Fruit fly (Drosophila melanogaster): Measurements from ENCODE around the gene S6kII.

dm6 chrX:22512071-22512470 is 17.7 kb upstream of the S6kII start:
- no peak for TF ChIP-seq EcR (GFP tag; optimal IDR thresholded peaks at IDR 0.05)
- TF ChIP-seq gl (tag; optimal IDR thresholded peaks at IDR 0.05), result no peak
- TF ChIP-seq CG32121 (GFP tag; IDR thresholded peaks at IDR 0.05), result no peak
- no peak for TF ChIP-seq CG10348 (GFP tag; IDR thresholded peaks at IDR 0.05)
- no peak for TF ChIP-seq CG13204 (GFP tag; optimal IDR thresholded peaks at IDR 0.05)
- no peak for TF ChIP-seq CG14655 (GFP tag; optimal IDR thresholded peaks at IDR 0.05)

Data from whole organism, pupa.